Worm (Caenorhabditis elegans): ENCODE data around the gene col-73.

DNA sequence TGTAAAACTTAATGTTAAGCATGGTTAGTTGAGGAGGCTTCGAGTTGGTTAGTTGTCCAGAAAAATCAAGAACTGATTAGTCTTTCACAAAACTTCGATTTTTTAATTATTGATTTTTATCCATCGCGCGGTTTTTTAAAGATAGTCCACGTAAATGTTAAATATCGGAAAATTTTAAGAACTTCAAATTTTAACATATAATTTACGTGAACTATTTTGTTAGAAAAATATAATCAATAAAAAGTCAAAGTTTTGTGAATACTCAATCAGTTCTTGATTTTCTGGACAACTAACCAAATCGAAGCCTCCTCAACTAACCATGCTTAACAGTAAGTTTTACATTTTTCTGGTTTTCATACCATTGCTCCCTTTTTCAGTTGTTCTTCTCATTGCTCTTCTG is 38.2 kb downstream of the col-73 start, which contains the start of the genes C33F10.11 and C33F10.1:
- TF ChIP-seq ama-1 (optimal IDR thresholded peaks at IDR 0.05) (no peak), nhr-11 (tag; optimal IDR thresholded peaks at IDR 0.05) (no peak), ceh-14 (tag; optimal IDR thresholded peaks at IDR 0.05) (no peak)

All from whole organism, late embryonic.